Worm (Caenorhabditis elegans) whole organism, late embryonic: ENCODE results near the gene H20E11.3.

Experiments
- C08G9.2 ChIP-seq: sonication (generic microtip); optimal IDR thresholded peaks from 2 replicates; lab custom pipeline; 2016; ENCODE audit warnings: mild to moderate bottlenecking, missing genetic modification characterization, moderate library complexity, missing compliant biosample characterization
- F13H6.1 ChIP-seq: sonication (generic microtip); optimal IDR thresholded peaks from 2 replicates; lab custom pipeline; 2016; ENCODE audit warnings: missing genetic modification characterization, missing compliant biosample characterization
- T23F11.4 ChIP-seq: fragments of 200-800 bp; sonication (Bioruptor generic); optimal IDR thresholded peaks from 2 replicates; lab custom pipeline; 2018; ENCODE audit warnings: mild to moderate bottlenecking, missing genetic modification characterization, missing compliant biosample characterization
- Y22D7AL.16 ChIP-seq: sonication (generic microtip); optimal IDR thresholded peaks from 2 replicates; lab custom pipeline; 2016; ENCODE audit warnings: missing genetic modification characterization, missing compliant biosample characterization
- ahr-1 ChIP-seq: sonication (generic microtip); optimal IDR thresholded peaks from 2 replicates; lab custom pipeline; 2016; ENCODE audit warnings: missing genetic modification characterization, missing compliant biosample characterization
- ceh-14 ChIP-seq: sonication (generic microtip); optimal IDR thresholded peaks from 2 replicates; lab custom pipeline; 2016; ENCODE audit warnings: missing genotype, missing genetic modification characterization, missing compliant biosample characterization
- ceh-18 ChIP-seq: sonication (generic microtip); optimal IDR thresholded peaks from 2 replicates; lab custom pipeline; 2016; ENCODE audit warnings: missing genetic modification characterization, missing compliant biosample characterization
- ceh-22 ChIP-seq: sonication (generic microtip); optimal IDR thresholded peaks from 2 replicates; lab custom pipeline; 2017; ENCODE audit warnings: missing biosample characterization, missing genetic modification characterization
- ceh-24 ChIP-seq: sonication (generic microtip); optimal IDR thresholded peaks from 2 replicates; lab custom pipeline; 2016; ENCODE audit warnings: mild to moderate bottlenecking, missing genetic modification characterization, missing compliant biosample characterization
- ceh-34 ChIP-seq: sonication (generic microtip); optimal IDR thresholded peaks from 2 replicates; lab custom pipeline; 2016; ENCODE audit warnings: mild to moderate bottlenecking, missing genetic modification characterization, missing compliant biosample characterization
- ceh-45 ChIP-seq: fragments of 200-800 bp; sonication (Bioruptor generic); IDR thresholded peaks from 2 replicates; pipeline ENCODE4 v1.3.6; 2022; ENCODE audit warnings: missing genetic modification reagents, missing genetic modification characterization, missing compliant biosample characterization
- che-1 ChIP-seq: sonication (generic microtip); optimal IDR thresholded peaks from 2 replicates; lab custom pipeline; 2016; ENCODE audit warnings: mild to moderate bottlenecking, missing genetic modification characterization, missing compliant biosample characterization
- dmd-4 ChIP-seq: sonication (generic microtip); optimal IDR thresholded peaks from 2 replicates; lab custom pipeline; 2016; ENCODE audit warnings: borderline replicate concordance, missing genetic modification characterization, missing compliant biosample characterization
- dve-1 ChIP-seq: sonication (generic microtip); optimal IDR thresholded peaks from 2 replicates; lab custom pipeline; 2017; ENCODE audit warnings: antibody characterized with exemption, mild to moderate bottlenecking, missing genetic modification characterization, missing compliant biosample characterization
- elt-2 ChIP-seq: sonication (generic microtip); optimal IDR thresholded peaks from 2 replicates; lab custom pipeline; 2016; ENCODE audit warnings: missing genetic modification reagents, missing genetic modification characterization, missing compliant biosample characterization
- elt-4 ChIP-seq: sonication (generic microtip); optimal IDR thresholded peaks from 2 replicates; lab custom pipeline; 2016; ENCODE audit warnings: missing genetic modification characterization, missing compliant biosample characterization
- eyg-1 ChIP-seq: sonication (generic microtip); optimal IDR thresholded peaks from 2 replicates; lab custom pipeline; 2016; ENCODE audit warnings: missing genotype, missing genetic modification characterization, missing compliant biosample characterization
- hlh-30 ChIP-seq: sonication (generic microtip); optimal IDR thresholded peaks from 2 replicates; lab custom pipeline; 2017; ENCODE audit warnings: antibody characterized with exemption, missing genetic modification characterization, missing compliant biosample characterization; ENCODE audit not compliant: insufficient read depth
- hlh-6 ChIP-seq: sonication (generic microtip); optimal IDR thresholded peaks from 2 replicates; lab custom pipeline; 2016; ENCODE audit warnings: missing genotype, missing genetic modification characterization, missing compliant biosample characterization
- lin-11 ChIP-seq: fragments of 200-800 bp; sonication (Bioruptor generic); optimal IDR thresholded peaks from 2 replicates; lab custom pipeline; 2018; ENCODE audit warnings: mild to moderate bottlenecking, missing genetic modification characterization, missing compliant biosample characterization
- mec-3 ChIP-seq: sonication (generic microtip); optimal IDR thresholded peaks from 2 replicates; lab custom pipeline; 2016; ENCODE audit warnings: borderline replicate concordance, missing genetic modification characterization, missing compliant biosample characterization
- npax-4 ChIP-seq: sonication (generic microtip); optimal IDR thresholded peaks from 2 replicates; lab custom pipeline; 2016; ENCODE audit warnings: missing genetic modification characterization, missing compliant biosample characterization
- pat-9 ChIP-seq: fragments of 200-800 bp; sonication (Bioruptor generic); optimal IDR thresholded peaks from 2 replicates; lab custom pipeline; 2018; ENCODE audit warnings: mild to moderate bottlenecking, missing genetic modification characterization, moderate library complexity, missing compliant biosample characterization
- pax-1 ChIP-seq: fragments of 150-350 bp; optimal IDR thresholded peaks from 2 replicates; lab custom pipeline; 2014; ENCODE audit warnings: missing biosample characterization, missing genetic modification characterization
- pha-4 ChIP-seq: fragments of 150-350 bp; optimal IDR thresholded peaks from 2 replicates; lab custom pipeline; 2018; ENCODE audit warnings: missing biosample characterization, missing genetic modification reagents, missing genetic modification characterization
- pqm-1 ChIP-seq: sonication (generic microtip); optimal IDR thresholded peaks from 2 replicates; lab custom pipeline; 2016; ENCODE audit warnings: missing genetic modification characterization, missing compliant biosample characterization
- pros-1 ChIP-seq: fragments of 150-350 bp; optimal IDR thresholded peaks from 2 replicates; lab custom pipeline; 2014; ENCODE audit warnings: missing biosample characterization, missing genetic modification reagents, missing genetic modification characterization
- ref-2 ChIP-seq: sonication (generic microtip); optimal IDR thresholded peaks from 2 replicates; lab custom pipeline; 2016; ENCODE audit warnings: missing genetic modification characterization, missing compliant biosample characterization
- rnt-1 ChIP-seq: sonication (generic microtip); optimal IDR thresholded peaks from 2 replicates; lab custom pipeline; 2016; ENCODE audit warnings: missing genetic modification characterization, missing compliant biosample characterization
- sdc-2 ChIP-seq: sonication (generic microtip); optimal IDR thresholded peaks from 2 replicates; lab custom pipeline; 2016; ENCODE audit warnings: missing genotype, missing genetic modification characterization, missing compliant biosample characterization
- syd-9 ChIP-seq: sonication (generic microtip); optimal IDR thresholded peaks from 2 replicates; lab custom pipeline; 2016; ENCODE audit warnings: mild to moderate bottlenecking, missing genetic modification characterization, moderate library complexity, missing compliant biosample characterization
- tbx-2 ChIP-seq: sonication (generic microtip); optimal IDR thresholded peaks from 2 replicates; lab custom pipeline; 2016; ENCODE audit warnings: missing genetic modification characterization, missing compliant biosample characterization
- tbx-7 ChIP-seq: sonication (generic microtip); optimal IDR thresholded peaks from 2 replicates; lab custom pipeline; 2016; ENCODE audit warnings: missing genotype, missing genetic modification characterization, missing compliant biosample characterization
- unc-42 ChIP-seq: sonication (generic microtip); optimal IDR thresholded peaks from 2 replicates; lab custom pipeline; 2016; ENCODE audit warnings: missing genotype, missing genetic modification characterization, missing compliant biosample characterization
- zip-5 ChIP-seq: sonication (generic microtip); optimal IDR thresholded peaks from 2 replicates; lab custom pipeline; 2016; ENCODE audit warnings: missing genetic modification characterization, missing compliant biosample characterization
- ztf-16 ChIP-seq: sonication (generic microtip); optimal IDR thresholded peaks from 2 replicates; lab custom pipeline; 2017; ENCODE audit warnings: missing genetic modification characterization, missing compliant biosample characterization

H20E11.3 gene

DNA sequence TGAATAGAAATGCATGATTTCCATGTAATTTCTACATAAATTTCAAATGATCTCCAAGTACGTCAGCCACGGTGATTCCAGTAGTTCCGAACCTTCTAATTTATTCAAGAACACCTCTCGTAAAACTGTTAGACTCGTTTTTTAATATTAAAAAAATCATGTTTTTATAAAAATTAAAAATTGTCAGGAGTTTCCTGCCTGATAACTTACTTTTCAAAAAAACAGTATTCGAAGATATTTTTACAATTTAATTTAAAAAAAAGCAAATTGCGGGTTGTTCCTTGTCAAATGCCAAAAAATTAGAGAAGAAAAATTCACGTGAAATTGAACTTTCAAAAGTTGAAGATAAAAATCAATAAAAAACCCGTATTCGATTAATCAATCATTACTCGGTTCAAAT, 29.1 kb upstream of the H20E11.3 start, which contains the start of the genes C17H12.3 and C17H12.12:
C17H12.3 (minus strand) TSS at position 101 of the 400 bp plus-strand sequence.
C17H12.12 (plus strand) TSS at position 396 of the 400 bp plus-strand sequence.
- TF ChIP-seq syd-9 (tag; lab: Kevin White, UChicago): no peak
- TF ChIP-seq hlh-6: no peak
- TF ChIP-seq pros-1 (tag; lab: Kevin White, UChicago): no peak
- TF ChIP-seq ceh-14 (tag; lab: Kevin White, UChicago): no peak
- no peak for TF ChIP-seq dve-1 (tag; lab: Kevin White, UChicago)
- TF ChIP-seq pat-9 (tag; lab: Kevin White, UChicago): no peak
- no peak for TF ChIP-seq zip-5
- no peak for TF ChIP-seq dmd-4 (tag; lab: Kevin White, UChicago)
- no peak for TF ChIP-seq ceh-22
- no peak for TF ChIP-seq hlh-30
- TF ChIP-seq ceh-24: no peak
- TF ChIP-seq F13H6.1 (tag; lab: Kevin White, UChicago): no peak
- no peak for TF ChIP-seq sdc-2 (tag; lab: Kevin White, UChicago)
- TF ChIP-seq unc-42 (tag; lab: Kevin White, UChicago): no peak
- TF ChIP-seq C08G9.2 (tag; lab: Kevin White, UChicago): no peak

ce11 chrIV:6802132-6802531, 22.5 kb upstream of the H20E11.3 start, which contains the start of the genes cest-4 and C17H12.11:
TSS of gene cest-4 (minus strand) at chrIV:6802337.
TSS of gene C17H12.11 (plus strand) at chrIV:6802387.
- TF ChIP-seq mec-3 (tag; lab: Kevin White, UChicago) (no peak), lin-11 (tag; lab: Kevin White, UChicago) (no peak), tbx-2 (tag; lab: Kevin White, UChicago) (no peak), pqm-1 (no peak), hlh-30 (no peak), ztf-16 (tag; lab: Kevin White, UChicago) (no peak)

DNA sequence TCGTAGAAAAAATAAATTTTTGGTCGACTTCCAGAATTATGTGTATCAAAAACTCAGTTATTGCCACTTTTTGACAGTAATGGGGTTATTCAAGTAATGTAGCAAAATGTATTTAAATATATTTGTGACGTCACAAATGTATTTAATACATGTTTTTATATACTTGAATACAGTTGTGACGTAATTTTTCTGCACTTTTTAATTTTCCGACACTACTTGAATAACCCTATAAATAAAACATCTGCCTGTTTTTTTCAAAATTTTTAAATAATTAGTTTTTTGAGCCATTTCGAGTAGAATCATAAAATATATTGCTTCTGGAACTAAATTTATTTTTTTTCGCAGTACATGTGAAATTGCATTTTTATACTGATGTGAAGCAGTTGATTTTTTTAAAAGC, 21.3 kb upstream of the H20E11.3 start:
- TF ChIP-seq dmd-4 (tag; lab: Kevin White, UChicago) (no peak), ahr-1 (no peak), Y22D7AL.16 (tag; lab: Kevin White, UChicago) (no peak), ceh-18 (tag; lab: Kevin White, UChicago) (no peak), ceh-24 (no peak), T23F11.4 (GFP tag; lab: Kevin White, UChicago) (no peak), pha-4 (tag; lab: Kevin White, UChicago) (no peak), pax-1 (tag; lab: Kevin White, UChicago) (no peak), tbx-7 (tag; lab: Kevin White, UChicago) (no peak), dve-1 (tag; lab: Kevin White, UChicago) (no peak), ref-2 (tag; lab: Kevin White, UChicago) (no peak), ztf-16 (tag; lab: Kevin White, UChicago) (no peak), eyg-1 (tag; lab: Kevin White, UChicago) (no peak), ceh-34 (tag; lab: Kevin White, UChicago) (no peak), elt-2 (no peak), elt-4 (tag; lab: Kevin White, UChicago) (no peak), che-1 (tag; lab: Kevin White, UChicago) (no peak), ceh-45 (GFP tag; lab: Robert Waterston, UW) (no peak)

DNA sequence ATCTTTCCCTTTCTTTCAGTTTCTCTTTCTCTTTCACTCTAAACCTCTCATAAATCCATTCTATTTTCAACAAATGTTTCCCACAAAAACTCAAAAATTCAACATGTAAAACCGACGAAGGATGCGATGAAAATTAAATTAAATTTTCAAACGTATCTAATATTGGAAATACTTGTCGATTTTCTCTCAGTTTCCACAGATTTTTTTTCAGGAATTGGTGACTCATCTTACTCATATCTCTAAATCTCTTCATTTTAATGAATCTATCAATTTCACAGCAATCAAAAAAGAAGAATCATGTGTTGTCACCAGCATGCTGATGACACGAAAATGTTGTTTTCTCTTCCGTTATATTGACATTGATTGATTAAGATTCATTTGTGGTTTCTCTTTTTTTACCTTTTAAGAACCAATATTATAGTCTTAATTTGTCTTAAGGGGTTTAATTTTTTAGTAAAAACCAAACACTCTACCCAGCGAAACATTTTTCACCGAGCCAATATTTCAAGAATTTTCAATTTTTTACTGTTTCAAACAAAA, 20.7 kb upstream of the H20E11.3 start:
- TF ChIP-seq rnt-1 (tag; lab: Kevin White, UChicago) (peak; percentile 0), npax-4 (tag; lab: Kevin White, UChicago) (no peak)
